Fruit fly (Drosophila melanogaster) whole organism: Measurements from ENCODE around the gene Evi5.
A peak's percentile ranks its signal among the peaks of the same experiment; 100 is the strongest.

Experiments used
- CG8478 ChIP-seq: fragments of >200 bp; optimal IDR thresholded peaks from 2 replicates; lab custom pipeline; 2018; ENCODE audit warnings: inconsistent platforms
- Dll ChIP-seq: fragments of >200 bp; optimal IDR thresholded peaks from 2 replicates; lab custom pipeline; 2017
- EcR ChIP-seq, 2 experiments: fragments of >200 bp; optimal IDR thresholded peaks; 2 replicates each; lab custom pipeline; 2017; ENCODE audit warnings: missing biosample characterization in 2 of 2, missing genetic modification characterization in 2 of 2, missing genetic modification reagents in 2 of 2
- pan ChIP-seq: fragments of >200 bp; optimal IDR thresholded peaks from 2 replicates; lab custom pipeline; 2017
- psq ChIP-seq: fragments of >200 bp; optimal IDR thresholded peaks from 2 replicates; lab custom pipeline; 2017
- usp ChIP-seq: fragments of >200 bp; optimal IDR thresholded peaks from 2 replicates; lab custom pipeline; 2017; ENCODE audit warnings: missing biosample characterization, missing genetic modification characterization, mixed read lengths

The Evi5 gene

dm6 chrX:11451027-11451572 is 3.1 kb downstream of the Evi5 start:
- no peak for TF ChIP-seq usp (GFP tag; lab: Kevin White, UChicago)
- TF ChIP-seq Dll (lab: Kevin White, UChicago): no peak
- TF ChIP-seq pan (lab: Kevin White, UChicago): no peak
- no peak for TF ChIP-seq psq (lab: Kevin White, UChicago)
- TF ChIP-seq EcR (GFP tag; optimal IDR thresholded peaks at IDR 0.05; lab: Kevin White, UChicago): no peak
- no peak for TF ChIP-seq CG8478 (lab: Kevin White, UChicago)

DNA sequence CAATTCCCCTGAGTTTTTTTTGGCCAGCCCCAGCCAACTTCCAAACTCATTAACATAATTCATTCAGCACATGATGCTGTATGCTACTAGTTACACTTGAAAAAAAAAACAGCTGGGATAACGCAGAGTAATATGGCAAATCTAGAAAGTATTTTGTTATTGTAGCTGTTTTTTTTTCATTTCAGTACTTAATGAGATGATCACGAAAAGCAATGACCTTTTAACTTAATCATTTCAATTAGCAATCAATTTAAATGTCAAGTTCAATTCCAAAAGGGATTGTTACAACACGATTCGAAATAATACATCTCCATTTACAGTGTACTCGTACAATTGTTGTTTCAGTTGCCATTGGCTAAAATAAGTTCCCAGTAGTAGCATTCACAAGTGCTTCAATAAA is 3.8 kb downstream of the Evi5 start:
- TF ChIP-seq Dll (lab: Kevin White, UChicago) (no peak), psq (lab: Kevin White, UChicago) (no peak), CG8478 (lab: Kevin White, UChicago) (no peak), EcR (GFP tag; optimal IDR thresholded peaks at IDR 0.05; lab: Kevin White, UChicago) (no peak), usp (GFP tag; lab: Kevin White, UChicago) (no peak), pan (lab: Kevin White, UChicago) (no peak)

- TF ChIP-seq EcR (GFP tag; optimal IDR thresholded peaks at IDR 0.05; lab: Kevin White, UChicago) (no peak), CG8478 (lab: Kevin White, UChicago) (no peak), psq (lab: Kevin White, UChicago) (no peak), pan (lab: Kevin White, UChicago) (no peak), usp (GFP tag; lab: Kevin White, UChicago) (no peak), Dll (lab: Kevin White, UChicago) (no peak)
Observed at dm6 chrX:11449476-11450119, 4.6 kb downstream of the Evi5 start.

DNA sequence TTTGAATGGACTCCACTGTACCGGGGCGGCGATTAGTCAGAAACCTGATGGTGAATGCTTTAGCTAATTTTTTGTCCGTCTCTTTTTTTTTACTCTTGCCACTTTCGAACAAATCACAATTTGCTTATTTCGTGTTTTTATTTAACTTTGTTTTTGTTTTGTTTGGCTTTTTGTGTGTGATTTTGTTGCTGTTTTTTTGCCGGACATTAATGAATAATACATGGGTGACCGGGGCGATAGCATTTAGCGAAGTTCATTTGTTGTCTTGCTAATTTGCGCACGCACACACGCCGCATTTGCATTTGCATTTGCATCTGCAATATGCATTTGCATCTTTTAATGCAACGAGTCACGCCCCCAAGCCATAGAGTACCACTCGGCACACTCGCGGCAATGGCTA is 5.5 kb downstream of the Evi5 start:
- TF ChIP-seq pan (lab: Kevin White, UChicago) (no peak), Dll (lab: Kevin White, UChicago) (no peak), usp (GFP tag; lab: Kevin White, UChicago) (no peak), EcR (GFP tag; optimal IDR thresholded peaks at IDR 0.05; lab: Kevin White, UChicago) (no peak)

DNA sequence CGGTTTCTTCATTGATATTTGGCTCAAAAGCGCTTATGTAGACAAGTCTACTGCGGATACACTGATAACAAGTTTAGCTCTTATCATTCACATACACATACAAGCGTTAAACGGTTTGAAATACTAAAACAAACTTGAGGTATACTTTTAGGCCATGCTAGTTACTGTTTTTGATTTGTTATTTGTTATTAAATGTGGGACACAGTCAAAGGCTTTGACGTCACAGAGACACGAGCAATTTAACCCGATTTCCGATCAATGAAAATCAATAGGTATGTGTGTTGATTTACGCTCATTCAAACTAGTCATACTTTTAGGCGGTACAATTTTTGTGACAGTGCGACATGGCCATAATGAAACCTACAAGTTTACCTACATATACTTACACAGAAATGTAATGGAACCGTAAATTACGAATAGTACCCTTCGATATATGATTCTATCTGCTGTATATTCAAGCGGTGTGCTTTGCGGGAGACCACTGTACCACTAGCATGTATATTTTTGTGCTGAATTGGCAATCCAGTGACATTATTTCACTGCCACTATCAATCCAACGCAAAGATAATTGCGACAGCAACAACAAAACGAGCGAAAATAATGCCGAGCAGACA is 7.3 kb downstream of the Evi5 start:
- no peak for TF ChIP-seq EcR (GFP tag; optimal IDR thresholded peaks at IDR 0.05; lab: Kevin White, UChicago)
- TF ChIP-seq psq (lab: Kevin White, UChicago): no peak
- TF ChIP-seq pan (lab: Kevin White, UChicago): no peak

DNA sequence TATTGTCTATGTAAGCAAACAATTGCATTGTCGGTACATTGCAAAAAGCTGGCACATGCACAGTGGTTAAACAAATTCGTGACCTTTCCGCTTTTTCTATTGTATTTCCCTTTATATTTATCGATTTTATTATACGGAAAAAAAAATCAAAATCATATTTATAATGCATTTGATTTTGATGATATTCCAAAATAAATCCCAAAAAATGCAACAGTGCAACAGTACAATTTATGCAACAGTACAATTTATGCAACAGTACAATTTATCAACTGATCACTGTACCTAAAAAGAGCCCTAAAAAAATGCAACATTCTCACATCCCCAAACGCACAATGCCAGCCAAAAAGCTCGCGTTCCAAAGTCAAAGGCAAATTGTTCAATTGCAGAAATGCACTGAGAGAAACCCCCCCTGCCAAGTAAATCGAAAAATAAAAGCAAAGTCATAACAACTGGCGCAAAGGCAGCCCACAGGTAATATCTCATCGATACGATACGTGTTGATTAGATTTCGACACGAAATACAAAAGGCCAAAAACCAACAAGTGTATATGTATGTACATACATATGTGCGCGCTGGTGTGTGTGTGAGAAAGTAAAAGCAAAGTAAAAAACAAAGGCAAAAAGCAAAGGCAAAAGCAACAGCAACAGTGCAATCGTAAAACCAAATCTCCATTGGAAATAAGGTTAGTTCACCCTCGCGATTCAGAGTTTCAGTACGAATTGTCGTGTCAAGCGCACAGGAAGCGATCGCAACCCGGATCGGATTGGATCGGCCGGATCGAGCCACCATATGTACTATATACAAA is 12.2 kb downstream of the Evi5 start, which contains the start of gene Sk1:
Gene Sk1, plus strand, starts transcription at position 711 of the 806 bp plus-strand sequence.
- no peak for TF ChIP-seq psq (lab: Kevin White, UChicago)
- TF ChIP-seq Dll (lab: Kevin White, UChicago): no peak
- TF ChIP-seq usp (GFP tag; lab: Kevin White, UChicago): no peak
- TF ChIP-seq CG8478 (lab: Kevin White, UChicago): no peak
- no peak for TF ChIP-seq EcR (GFP tag; optimal IDR thresholded peaks at IDR 0.05; lab: Kevin White, UChicago)

DNA sequence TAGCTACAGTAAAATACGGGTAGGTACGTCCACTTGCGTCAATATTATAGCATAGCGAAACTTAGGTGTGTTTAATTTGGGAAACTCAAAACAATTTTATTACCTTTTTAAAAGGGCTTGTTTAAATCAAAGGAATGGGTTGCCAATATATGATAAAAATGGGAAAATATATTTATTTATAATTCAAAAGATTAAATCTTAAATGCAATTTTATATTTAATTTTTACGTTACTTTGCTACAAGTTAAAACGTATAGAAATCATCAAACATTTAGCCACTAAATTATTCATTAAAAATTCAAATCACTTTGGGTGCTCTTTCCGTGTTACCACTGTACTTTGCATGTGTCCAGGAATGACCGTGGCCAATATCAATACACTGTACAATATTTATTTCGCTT is 13.2 kb downstream of the Evi5 start:
- no peak for TF ChIP-seq pan (lab: Kevin White, UChicago)
- no peak for TF ChIP-seq psq (lab: Kevin White, UChicago)
- no peak for TF ChIP-seq EcR (GFP tag; optimal IDR thresholded peaks at IDR 0.05; lab: Kevin White, UChicago)
- TF ChIP-seq usp (GFP tag; lab: Kevin White, UChicago): no peak
- TF ChIP-seq CG8478 (lab: Kevin White, UChicago): no peak
- no peak for TF ChIP-seq Dll (lab: Kevin White, UChicago)

dm6 chrX:11439270-11439669 is 14.9 kb downstream of the Evi5 start:
- TF ChIP-seq psq (lab: Kevin White, UChicago) (no peak), CG8478 (lab: Kevin White, UChicago) (no peak), usp (GFP tag; lab: Kevin White, UChicago) (no peak), pan (lab: Kevin White, UChicago) (no peak), EcR (GFP tag; optimal IDR thresholded peaks at IDR 0.05; lab: Kevin White, UChicago) (no peak), Dll (lab: Kevin White, UChicago) (no peak)

DNA sequence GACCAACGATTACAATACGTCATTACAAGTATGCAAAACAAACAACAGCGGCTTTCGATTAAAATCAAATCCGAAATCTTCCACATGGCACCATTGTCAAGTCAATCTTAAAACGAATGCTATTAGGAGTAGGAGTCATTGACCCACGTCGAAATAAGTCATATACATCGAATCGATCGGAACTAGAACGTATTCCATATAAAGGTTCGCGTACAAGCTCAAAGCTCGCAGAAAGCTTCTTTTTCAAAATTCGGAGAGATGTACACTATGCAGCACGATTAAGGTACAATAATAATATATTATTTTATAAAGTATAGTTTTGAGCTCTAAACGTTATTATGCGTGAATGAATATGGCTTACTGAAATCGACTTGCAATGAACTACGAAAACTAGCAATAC is 20.3 kb downstream of the Evi5 start:
- TF ChIP-seq CG8478 (lab: Kevin White, UChicago): no peak
- TF ChIP-seq usp (GFP tag; lab: Kevin White, UChicago): no peak
- no peak for TF ChIP-seq psq (lab: Kevin White, UChicago)
- no peak for TF ChIP-seq Dll (lab: Kevin White, UChicago)
- TF ChIP-seq EcR (GFP tag; optimal IDR thresholded peaks at IDR 0.05; lab: Kevin White, UChicago): peak in 1 of 2 experiments; percentile 29
- TF ChIP-seq pan (lab: Kevin White, UChicago): no peak

- TF ChIP-seq Dll (lab: Kevin White, UChicago) (no peak), usp (GFP tag; lab: Kevin White, UChicago) (no peak), CG8478 (lab: Kevin White, UChicago) (no peak), EcR (GFP tag; optimal IDR thresholded peaks at IDR 0.05; lab: Kevin White, UChicago) (no peak), pan (lab: Kevin White, UChicago) (no peak), psq (lab: Kevin White, UChicago) (no peak)
Observed at dm6 chrX:11430940-11431339, 23.2 kb downstream of the Evi5 start.

DNA sequence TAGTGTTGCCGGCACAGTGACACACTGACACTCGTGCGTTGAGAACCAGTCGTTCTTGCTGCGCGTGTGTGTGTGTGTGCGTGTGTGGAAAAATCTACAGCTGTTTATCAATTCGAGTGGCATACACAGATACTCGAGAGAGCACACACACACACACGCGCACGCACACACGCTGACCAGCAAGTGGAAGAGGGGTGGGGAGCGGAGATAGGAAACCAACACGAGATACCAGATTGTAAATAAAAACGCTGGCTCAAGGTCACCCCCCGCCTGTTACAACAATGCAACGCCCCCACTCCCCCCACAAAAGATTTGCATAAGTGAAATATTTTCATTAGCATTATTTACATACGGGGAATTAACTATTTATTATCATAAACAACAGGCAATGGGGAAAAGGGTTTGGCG is 26.9 kb downstream of the Evi5 start:
- TF ChIP-seq psq (lab: Kevin White, UChicago) (no peak), CG8478 (lab: Kevin White, UChicago) (no peak), Dll (lab: Kevin White, UChicago) (no peak), EcR (GFP tag; optimal IDR thresholded peaks at IDR 0.05; lab: Kevin White, UChicago) (no peak), pan (lab: Kevin White, UChicago) (no peak), usp (GFP tag; lab: Kevin White, UChicago) (no peak)
